Worm (Caenorhabditis elegans): ENCODE results near the gene T25B9.1.

- TF ChIP-seq dao-5 (tag; optimal IDR thresholded peaks at IDR 0.05) (no peak), W03F9.2 (tag; optimal IDR thresholded peaks at IDR 0.05) (no peak)
These were observed 46.8 kb upstream of the T25B9.1 start for ce11 chrIV:10796707-10797106.

Data from whole organism, L4/young adult.